Fruit fly (Drosophila melanogaster) whole organism, embryonic: ENCODE results near the gene esg.

ENCODE experiments used
- Atf6 ChIP-seq: fragments of 200-800 bp; sonication (Bioruptor generic); IDR thresholded peaks from 2 replicates; pipeline ENCODE4 v1.3.6; 2022; ENCODE audit warnings: missing biosample characterization, missing genetic modification characterization
- C15 ChIP-seq: fragments of 200-800 bp; sonication (Bioruptor generic); IDR thresholded peaks from 3 replicates; pipeline ENCODE4 v1.3.6; 2022; ENCODE audit warnings: missing biosample characterization, missing genetic modification characterization
- CG10321 ChIP-seq: fragments of 200-800 bp; sonication (Bioruptor generic); IDR thresholded peaks from 2 replicates; pipeline ENCODE4 v1.3.6; 2022; ENCODE audit warnings: missing biosample characterization, missing genetic modification characterization
- CG10654 ChIP-seq: fragments of 200-800 bp; sonication (Bioruptor generic); optimal IDR thresholded peaks from 2 replicates; lab custom pipeline; 2016; ENCODE audit warnings: missing biosample characterization, missing genetic modification characterization
- CG11456 ChIP-seq: fragments of 200-800 bp; sonication (Bioruptor generic); IDR thresholded peaks from 3 replicates; pipeline ENCODE4 v1.3.6; 2022; ENCODE audit warnings: missing biosample characterization, missing genetic modification characterization
- CG13123 ChIP-seq: fragments of 200-800 bp; sonication (Bioruptor generic); optimal IDR thresholded peaks from 2 replicates; lab custom pipeline; 2016; ENCODE audit warnings: missing biosample characterization, missing genetic modification characterization
- CG13424 ChIP-seq: fragments of 200-800 bp; sonication (Bioruptor generic); optimal IDR thresholded peaks from 2 replicates; lab custom pipeline; 2019; ENCODE audit warnings: missing biosample characterization, mild to moderate bottlenecking, missing genetic modification characterization, moderate library complexity
- CG15514 ChIP-seq: fragments of 200-800 bp; sonication (Bioruptor generic); optimal IDR thresholded peaks from 3 replicates; lab custom pipeline; 2017; ENCODE audit warnings: missing biosample characterization, missing genetic modification characterization, mild to moderate bottlenecking, moderate library complexity, missing genetic modification reagents
- CG17385 ChIP-seq: fragments of 200-800 bp; sonication (Bioruptor generic); optimal IDR thresholded peaks from 3 replicates; lab custom pipeline; 2018; ENCODE audit warnings: missing biosample characterization, mild to moderate bottlenecking, missing genetic modification characterization
- CG2678 ChIP-seq: fragments of 200-800 bp; sonication (Bioruptor generic); optimal IDR thresholded peaks from 3 replicates; lab custom pipeline; 2019; ENCODE audit warnings: missing biosample characterization, mild to moderate bottlenecking, missing genetic modification characterization, moderate library complexity
- CG32772 ChIP-seq: fragments of 200-800 bp; sonication (Bioruptor generic); IDR thresholded peaks from 2 replicates; pipeline ENCODE4 v1.3.6; 2022; ENCODE audit warnings: missing biosample characterization, missing genetic modification characterization
- CG4360 ChIP-seq: fragments of 200-800 bp; sonication (Bioruptor generic); IDR thresholded peaks from 2 replicates; pipeline ENCODE4 v1.3.6; 2022; ENCODE audit warnings: missing biosample characterization, missing genetic modification characterization
- CG9437 ChIP-seq: fragments of 200-800 bp; sonication (Bioruptor generic); optimal IDR thresholded peaks from 2 replicates; lab custom pipeline; 2018; ENCODE audit warnings: missing biosample characterization, mild to moderate bottlenecking, missing genetic modification characterization
- Dfd ChIP-seq, 2 experiments: fragments of >200 bp; optimal IDR thresholded peaks; 2 replicates each; lab custom pipeline; 2017; ENCODE audit warnings: missing biosample characterization in 2 of 2, missing genetic modification characterization in 2 of 2
- Dll ChIP-seq: fragments of 200-800 bp; sonication (Bioruptor generic); IDR thresholded peaks from 4 replicates; pipeline ENCODE4 v1.3.6; 2022; ENCODE audit warnings: missing biosample characterization, missing genetic modification characterization; ENCODE audit not compliant: partially characterized antibody
- Dref ChIP-seq: fragments of 200-800 bp; sonication (Bioruptor generic); IDR thresholded peaks from 2 replicates; pipeline ENCODE4 v1.3.6; 2022; ENCODE audit warnings: missing biosample characterization, missing genetic modification characterization
- Drgx ChIP-seq: fragments of 200-800 bp; sonication (Bioruptor generic); IDR thresholded peaks from 2 replicates; pipeline ENCODE4 v1.3.6; 2022; ENCODE audit warnings: missing biosample characterization, missing genetic modification characterization
- Eip74EF ChIP-seq, 2 experiments: fragments of 200-800 bp in 1 of 2; fragments of >200 bp in 1 of 2; sonication (Bioruptor generic) in 1 of 2; optimal IDR thresholded peaks; 2 replicates each; lab custom pipeline; 2017 to 2019; ENCODE audit warnings: missing biosample characterization in 2 of 2, missing genetic modification characterization in 2 of 2, mild to moderate bottlenecking in 1 of 2, moderate library complexity in 1 of 2
- Fer2 ChIP-seq: fragments of 200-800 bp; sonication (Bioruptor generic); optimal IDR thresholded peaks from 2 replicates; lab custom pipeline; 2018; ENCODE audit warnings: missing biosample characterization, mild to moderate bottlenecking, missing genetic modification characterization, moderate library complexity
- GATAe ChIP-seq: fragments of 200-800 bp; sonication (Bioruptor generic); conservative IDR thresholded peaks from 2 replicates; pipeline ENCODE4 v1.3.6; 2022; ENCODE audit warnings: missing biosample characterization, missing genetic modification characterization
- Hey ChIP-seq: fragments of 200-800 bp; sonication (Bioruptor generic); optimal IDR thresholded peaks from 3 replicates; lab custom pipeline; 2018; ENCODE audit warnings: missing biosample characterization, mild to moderate bottlenecking, missing genetic modification characterization
- Hmr ChIP-seq: fragments of 200-800 bp; sonication (Bioruptor generic); optimal IDR thresholded peaks from 3 replicates; lab custom pipeline; 2017; ENCODE audit warnings: mild to moderate bottlenecking, missing biosample characterization, missing genetic modification reagents, missing genetic modification characterization
- Lim3 ChIP-seq: fragments of 200-800 bp; sonication (Bioruptor generic); IDR thresholded peaks from 2 replicates; pipeline ENCODE4 v1.3.6; 2022; ENCODE audit warnings: missing biosample characterization, missing genetic modification characterization
- Meics ChIP-seq: fragments of 200-800 bp; sonication (Bioruptor generic); optimal IDR thresholded peaks from 2 replicates; lab custom pipeline; 2017; ENCODE audit warnings: missing biosample characterization, mild to moderate bottlenecking, missing genetic modification characterization
- Mrtf ChIP-seq: fragments of 200-800 bp; sonication (Bioruptor generic); IDR thresholded peaks from 3 replicates; pipeline ENCODE4 v1.3.6; 2022; ENCODE audit warnings: missing biosample characterization, missing genetic modification characterization
- NK7.1 ChIP-seq: fragments of 200-800 bp; sonication (Bioruptor generic); optimal IDR thresholded peaks from 3 replicates; lab custom pipeline; 2016; ENCODE audit warnings: missing biosample characterization, missing genetic modification characterization
- Neu2 ChIP-seq: fragments of 200-800 bp; sonication (Bioruptor generic); optimal IDR thresholded peaks from 3 replicates; lab custom pipeline; 2016; ENCODE audit warnings: missing biosample characterization, missing genetic modification characterization, borderline replicate concordance
- Opbp ChIP-seq: fragments of 200-800 bp; sonication (Bioruptor generic); IDR thresholded peaks from 3 replicates; pipeline ENCODE4 v1.3.6; 2022; ENCODE audit warnings: missing biosample characterization, missing genetic modification characterization; ENCODE audit not compliant: partially characterized antibody
- Ptx1 ChIP-seq: fragments of 200-800 bp; sonication (Bioruptor generic); IDR thresholded peaks from 2 replicates; pipeline ENCODE4 v1.3.6; 2022; ENCODE audit warnings: missing biosample characterization, missing genetic modification characterization
- Side ChIP-seq: fragments of 200-800 bp; sonication (Bioruptor generic); optimal IDR thresholded peaks from 2 replicates; lab custom pipeline; 2016; ENCODE audit warnings: missing biosample characterization, missing genetic modification characterization
- Xbp1 ChIP-seq: fragments of 200-800 bp; sonication (Bioruptor generic); optimal IDR thresholded peaks from 3 replicates; lab custom pipeline; 2016; ENCODE audit warnings: missing biosample characterization, mild to moderate bottlenecking, missing genetic modification characterization
- bsh ChIP-seq, 2 experiments: fragments of 200-800 bp; sonication (Bioruptor generic); optimal IDR thresholded peaks; 2 replicates each; lab custom pipeline; 2017 to 2018; ENCODE audit warnings: mild to moderate bottlenecking in 2 of 2, missing biosample characterization in 2 of 2, missing genetic modification characterization in 2 of 2, moderate library complexity in 1 of 2
- emc ChIP-seq: fragments of 200-800 bp; sonication (Bioruptor generic); optimal IDR thresholded peaks from 2 replicates; lab custom pipeline; 2016; ENCODE audit warnings: missing biosample characterization, missing genetic modification characterization
- ems ChIP-seq: fragments of 200-800 bp; sonication (Bioruptor generic); optimal IDR thresholded peaks from 3 replicates; lab custom pipeline; 2016; ENCODE audit warnings: missing biosample characterization, missing genetic modification characterization
- eyg ChIP-seq: fragments of 200-800 bp; sonication (Bioruptor generic); optimal IDR thresholded peaks from 3 replicates; lab custom pipeline; 2016; ENCODE audit warnings: missing biosample characterization, missing genetic modification characterization
- gem ChIP-seq: fragments of 200-800 bp; sonication (Bioruptor generic); optimal IDR thresholded peaks from 2 replicates; lab custom pipeline; 2019; ENCODE audit warnings: missing biosample characterization, mild to moderate bottlenecking, missing genetic modification characterization, moderate library complexity
- gsb-n ChIP-seq: fragments of 200-800 bp; sonication (Bioruptor generic); optimal IDR thresholded peaks from 3 replicates; lab custom pipeline; 2018; ENCODE audit warnings: missing biosample characterization, mild to moderate bottlenecking, missing genetic modification characterization
- h ChIP-seq: fragments of >200 bp; optimal IDR thresholded peaks from 2 replicates; lab custom pipeline; 2017
- inv ChIP-seq: fragments of 200-800 bp; sonication (Bioruptor generic); IDR thresholded peaks from 2 replicates; pipeline ENCODE4 v1.3.6; 2022; ENCODE audit warnings: missing biosample characterization, missing genetic modification characterization; ENCODE audit not compliant: partially characterized antibody
- kay ChIP-seq: fragments of 200-800 bp; sonication (Bioruptor generic); optimal IDR thresholded peaks from 2 replicates; lab custom pipeline; 2016; ENCODE audit warnings: missing biosample characterization, missing genetic modification characterization
- lola ChIP-seq, 3 experiments: fragments of >200 bp in 2 of 3; fragments of 200-800 bp in 1 of 3; sonication (Bioruptor generic) in 1 of 3; optimal IDR thresholded peaks; 2 replicates each; lab custom pipeline; 2017 to 2019; ENCODE audit warnings: missing biosample characterization in 3 of 3, missing genetic modification characterization in 3 of 3, mild to moderate bottlenecking in 1 of 3, moderate library complexity in 1 of 3
- mld ChIP-seq: fragments of 200-800 bp; sonication (Bioruptor generic); IDR thresholded peaks from 3 replicates; pipeline ENCODE4 v1.3.6; 2022; ENCODE audit warnings: missing biosample characterization, missing genetic modification characterization; ENCODE audit not compliant: partially characterized antibody
- phol ChIP-seq: fragments of 200-800 bp; sonication (Bioruptor generic); optimal IDR thresholded peaks from 3 replicates; lab custom pipeline; 2018; ENCODE audit warnings: missing biosample characterization, mild to moderate bottlenecking, missing genetic modification characterization, moderate library complexity
- pnt ChIP-seq: fragments of 200-800 bp; sonication (Bioruptor generic); optimal IDR thresholded peaks from 3 replicates; lab custom pipeline; 2016; ENCODE audit warnings: missing biosample characterization, missing genetic modification characterization
- row ChIP-seq: fragments of 200-800 bp; sonication (Bioruptor generic); IDR thresholded peaks from 3 replicates; pipeline ENCODE4 v1.3.6; 2022; ENCODE audit warnings: missing biosample characterization, missing genetic modification characterization
- scrt ChIP-seq: fragments of 200-800 bp; sonication (Bioruptor generic); optimal IDR thresholded peaks from 2 replicates; lab custom pipeline; 2018; ENCODE audit warnings: missing biosample characterization, mild to moderate bottlenecking, missing genetic modification characterization, moderate library complexity
- sima ChIP-seq: fragments of 200-800 bp; sonication (Bioruptor generic); optimal IDR thresholded peaks from 2 replicates; lab custom pipeline; 2016; ENCODE audit warnings: missing biosample characterization, missing genetic modification characterization
- slp2 ChIP-seq: fragments of 200-800 bp; sonication (Bioruptor generic); optimal IDR thresholded peaks from 2 replicates; lab custom pipeline; 2016; ENCODE audit warnings: missing biosample characterization, missing genetic modification characterization
- sob ChIP-seq: fragments of 200-800 bp; sonication (Bioruptor generic); IDR thresholded peaks from 2 replicates; pipeline ENCODE4 v1.3.6; 2022; ENCODE audit warnings: missing biosample characterization, missing genetic modification characterization
- zen ChIP-seq: fragments of 200-800 bp; sonication (Bioruptor generic); optimal IDR thresholded peaks from 3 replicates; lab custom pipeline; 2018; ENCODE audit warnings: missing biosample characterization, mild to moderate bottlenecking, missing genetic modification characterization, moderate library complexity
- zfh1 ChIP-seq: fragments of 200-800 bp; sonication (Bioruptor generic); IDR thresholded peaks from 3 replicates; pipeline ENCODE4 v1.3.6; 2022; ENCODE audit warnings: missing biosample characterization, missing genetic modification characterization

esg gene

DNA sequence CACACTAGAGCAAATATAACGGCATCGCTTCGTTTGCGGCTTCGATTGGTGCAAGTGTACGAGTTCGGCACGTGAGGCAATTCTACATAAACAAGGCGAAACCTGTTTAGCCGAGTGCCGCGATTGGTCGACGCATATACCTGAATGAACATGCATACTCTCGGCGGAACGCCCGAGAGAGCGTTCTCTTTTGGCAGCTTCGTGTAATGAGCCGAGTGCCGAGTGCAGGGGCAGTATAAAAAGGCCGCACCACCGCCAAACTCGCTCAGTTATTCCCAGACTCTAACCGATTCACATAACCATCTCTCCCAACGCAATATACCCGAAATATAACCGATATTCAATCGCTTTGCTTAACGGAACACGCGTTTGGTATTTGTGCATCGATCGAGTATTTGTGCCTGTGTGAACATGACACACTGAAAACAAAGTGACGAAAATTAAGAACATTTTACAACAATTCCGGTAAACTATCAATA lies at the start of gene esg (continued):
- no peak for TF ChIP-seq slp2 (GFP tag; lab: Kevin White, UChicago)
- TF ChIP-seq Eip74EF (GFP tag; optimal IDR thresholded peaks at IDR 0.05; lab: Kevin White, UChicago), result no peak
- no peak for TF ChIP-seq CG2678 (tag; lab: Kevin White, UChicago)
- no peak for TF ChIP-seq row (GFP tag; lab: Robert Waterston, UW)
- TF ChIP-seq NK7.1 (GFP tag; lab: Kevin White, UChicago), result no peak
- TF ChIP-seq bsh (GFP tag; optimal IDR thresholded peaks at IDR 0.05; lab: Kevin White, UChicago), result no peak
- no peak for TF ChIP-seq Dref
- no peak for TF ChIP-seq Mrtf (GFP tag; lab: Robert Waterston, UW)
- no peak for TF ChIP-seq emc (GFP tag; lab: Kevin White, UChicago)
- no peak for TF ChIP-seq phol
- TF ChIP-seq GATAe (GFP tag; lab: Robert Waterston, UW), result no peak
- no peak for TF ChIP-seq gem (tag; lab: Kevin White, UChicago)
- 0 out of 2 replicates have a peak, but pooled peaks have one; percentile 10 for TF ChIP-seq sob (GFP tag; lab: Robert Waterston, UW)
- no peak for TF ChIP-seq CG10654 (GFP tag; lab: Kevin White, UChicago)
- no peak for TF ChIP-seq pnt (GFP tag; lab: Kevin White, UChicago)
- no peak for TF ChIP-seq mld (GFP tag; lab: Robert Waterston, UW)
- no peak for TF ChIP-seq zen (tag; lab: Kevin White, UChicago)
- TF ChIP-seq Drgx (GFP tag; lab: Robert Waterston, UW), result no peak
- TF ChIP-seq ems (GFP tag; lab: Kevin White, UChicago), result no peak
- TF ChIP-seq Hey, result no peak
- no peak for TF ChIP-seq CG9437 (GFP tag; lab: Kevin White, UChicago)
- TF ChIP-seq Dll (GFP tag; lab: Robert Waterston, UW), result peak; percentile 56; the same call in 2 of the 4 replicates
- TF ChIP-seq Hmr (GFP tag; lab: Kevin White, UChicago), result no peak
- TF ChIP-seq CG32772, result no peak
- TF ChIP-seq Neu2 (GFP tag; lab: Kevin White, UChicago), result no peak
- no peak for TF ChIP-seq C15 (GFP tag; lab: Robert Waterston, UW)
- TF ChIP-seq CG4360 (GFP tag; lab: Robert Waterston, UW), result no peak
- TF ChIP-seq gsb-n (tag; lab: Kevin White, UChicago), result no peak
- no peak for TF ChIP-seq Fer2 (tag; lab: Kevin White, UChicago)
- no peak for TF ChIP-seq h (lab: Kevin White, UChicago)
- TF ChIP-seq scrt (GFP tag; lab: Kevin White, UChicago), result no peak
- TF ChIP-seq CG11456, result no peak
- no peak for TF ChIP-seq sima (GFP tag; lab: Kevin White, UChicago)
- no peak for TF ChIP-seq inv (GFP tag; lab: Robert Waterston, UW)
- no peak for TF ChIP-seq Lim3 (GFP tag; lab: Robert Waterston, UW)
- TF ChIP-seq CG15514 (GFP tag; lab: Kevin White, UChicago), result no peak
- TF ChIP-seq Atf6 (GFP tag; lab: Robert Waterston, UW), result no peak
- no peak for TF ChIP-seq Ptx1 (GFP tag; lab: Robert Waterston, UW)
- TF ChIP-seq Meics (GFP tag; lab: Kevin White, UChicago), result no peak
- TF ChIP-seq eyg (GFP tag; lab: Kevin White, UChicago), result no peak
- no peak for TF ChIP-seq kay
- no peak for TF ChIP-seq CG10321 (GFP tag; lab: Robert Waterston, UW)
- no peak for TF ChIP-seq Dfd (GFP tag; optimal IDR thresholded peaks at IDR 0.05; lab: Kevin White, UChicago)
- TF ChIP-seq lola (GFP tag; optimal IDR thresholded peaks at IDR 0.05; lab: Kevin White, UChicago), result no peak
- no peak for TF ChIP-seq Side (GFP tag; lab: Kevin White, UChicago)
- TF ChIP-seq CG13424 (tag; lab: Kevin White, UChicago), result no peak
- TF ChIP-seq zfh1 (GFP tag; lab: Robert Waterston, UW), result no peak
- TF ChIP-seq Xbp1 (GFP tag; lab: Kevin White, UChicago), result no peak
- no peak for TF ChIP-seq CG13123 (GFP tag; lab: Kevin White, UChicago)
- TF ChIP-seq CG17385 (GFP tag; lab: Kevin White, UChicago), result no peak
- peak; percentile 42; the same call in 1 of the 3 replicates for TF ChIP-seq Opbp (GFP tag; lab: Robert Waterston, UW)
